In the genomic region with DNA sequence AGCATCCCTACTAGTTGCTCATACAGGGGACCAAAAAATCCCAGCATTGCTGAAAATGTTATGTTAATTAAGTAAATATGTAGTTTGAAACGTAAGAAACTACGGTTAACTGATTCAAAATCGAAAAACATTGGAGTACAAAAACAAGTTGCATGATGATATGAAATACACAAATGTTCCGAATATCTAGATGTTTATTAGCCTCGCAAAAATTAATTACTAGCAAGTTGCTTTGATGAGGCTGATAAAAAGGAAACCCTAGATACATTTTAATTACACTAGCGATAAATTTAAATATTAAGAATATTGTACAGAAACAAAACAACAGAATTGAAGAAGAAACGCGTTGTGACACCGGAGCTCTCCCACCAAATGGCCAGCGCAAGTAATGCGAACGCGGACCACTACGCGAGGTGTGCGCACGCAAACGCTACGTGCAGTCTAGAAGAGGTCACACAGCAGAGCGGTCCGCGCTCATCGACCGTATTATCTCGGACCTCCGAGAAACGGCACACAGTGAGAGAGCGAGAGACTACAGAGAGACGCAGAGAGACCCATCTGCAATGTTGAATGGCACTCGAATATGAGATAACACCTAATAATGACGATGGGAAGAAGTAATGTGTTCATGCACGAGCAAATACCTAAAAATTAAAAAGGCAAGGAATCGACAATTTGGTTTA, we compare ENCODE assay signal across 6 worm cellular contexts.
A peak's percentile ranks its signal among the peaks of the same experiment; 100 is the strongest.
TF ChIP-seq lines count a peak whose summit lies in the region.

A gene (minus strand): TSS at position 51 of the 683 bp plus-strand sequence.

TF ChIP-seq in whole organism, L4 larva, 104 proteins besides CTCF, POLR2A, EP300 and RAD21:
- TF ChIP-seq daf-12 (tag; optimal IDR thresholded peaks at IDR 0.05; lab: Kevin White, UChicago) (no peak), nhr-28 (tag; optimal IDR thresholded peaks at IDR 0.05; lab: Kevin White, UChicago) (no peak), dmd-8 (GFP tag; IDR thresholded peaks at IDR 0.05; lab: Robert Waterston, UW) (0 out of 2 replicates have a peak, but pooled peaks have one; percentile 32), lin-39 (tag; optimal IDR thresholded peaks at IDR 0.05; lab: Kevin White, UChicago) (no peak), ceh-28 (tag; optimal IDR thresholded peaks at IDR 0.05; lab: Kevin White, UChicago) (no peak), T26A8.4 (GFP tag; IDR thresholded peaks at IDR 0.05; lab: Robert Waterston, UW) (no peak), set-16 (GFP tag; IDR thresholded peaks at IDR 0.05; lab: Robert Waterston, UW) (0 out of 2 replicates have a peak, but pooled peaks have one; percentile 26), pqm-1 (tag; optimal IDR thresholded peaks at IDR 0.05; lab: Kevin White, UChicago) (no peak), ama-1 (optimal IDR thresholded peaks at IDR 0.05; lab: Kevin White, UChicago) (no peak)

TF ChIP-seq in whole organism, early embryonic, 17 proteins besides CTCF, POLR2A, EP300 and RAD21:
- no peak for TF ChIP-seq hmbx-1 (tag; optimal IDR thresholded peaks at IDR 0.05; lab: Kevin White, UChicago)
- peak; percentile 61 for TF ChIP-seq hmg-4 (GFP tag; optimal IDR thresholded peaks at IDR 0.05; lab: Kevin White, UChicago)

TF ChIP-seq in whole organism, late embryonic, 69 proteins besides CTCF, POLR2A, EP300 and RAD21:
- TF ChIP-seq ceh-48 (tag; optimal IDR thresholded peaks at IDR 0.05; lab: Kevin White, UChicago) (no peak), ceh-34 (tag; optimal IDR thresholded peaks at IDR 0.05; lab: Kevin White, UChicago) (peak; percentile 19), F13H6.1 (tag; optimal IDR thresholded peaks at IDR 0.05; lab: Kevin White, UChicago) (no peak), tbx-7 (tag; optimal IDR thresholded peaks at IDR 0.05; lab: Kevin White, UChicago) (no peak), nfya-1 (tag; optimal IDR thresholded peaks at IDR 0.05; lab: Kevin White, UChicago) (no peak), nhr-232 (tag; optimal IDR thresholded peaks at IDR 0.05; lab: Kevin White, UChicago) (no peak), pha-2 (tag; optimal IDR thresholded peaks at IDR 0.05; lab: Kevin White, UChicago) (no peak), ceh-31 (tag; optimal IDR thresholded peaks at IDR 0.05; lab: Kevin White, UChicago) (peak; percentile 36), sdc-2 (tag; optimal IDR thresholded peaks at IDR 0.05; lab: Kevin White, UChicago) (peak; percentile 50), hlh-30 (tag; optimal IDR thresholded peaks at IDR 0.05; lab: Kevin White, UChicago; ENCODE audit: insufficient read depth) (peak; percentile 36), pax-1 (tag; optimal IDR thresholded peaks at IDR 0.05; lab: Kevin White, UChicago) (peak; percentile 48), sox-4 (tag; optimal IDR thresholded peaks at IDR 0.05; lab: Kevin White, UChicago) (no peak), elt-2 (tag; optimal IDR thresholded peaks at IDR 0.05; lab: Kevin White, UChicago) (peak; percentile 44), C08G9.2 (tag; optimal IDR thresholded peaks at IDR 0.05; lab: Kevin White, UChicago) (no peak), ceh-45 (GFP tag; IDR thresholded peaks at IDR 0.05; lab: Robert Waterston, UW) (no peak), ets-4 (tag; optimal IDR thresholded peaks at IDR 0.05; lab: Kevin White, UChicago) (no peak), madf-2 (tag; optimal IDR thresholded peaks at IDR 0.05; lab: Kevin White, UChicago) (no peak), tbx-2 (tag; optimal IDR thresholded peaks at IDR 0.05; lab: Kevin White, UChicago) (peak; percentile 63), ceh-22 (tag; optimal IDR thresholded peaks at IDR 0.05; lab: Kevin White, UChicago) (no peak)
TF ChIP-seq in whole organism, late embryonic: peak in this region for 7.

TF ChIP-seq in whole organism, midembryonic, 9 proteins besides CTCF, POLR2A, EP300 and RAD21:
- TF ChIP-seq med-1 (GFP tag; optimal IDR thresholded peaks at IDR 0.05; lab: Kevin White, UChicago; ENCODE audit: insufficient read depth) (no peak), tab-1 (GFP tag; IDR thresholded peaks at IDR 0.05; lab: Robert Waterston, UW) (peak; percentile 77)
TF ChIP-seq in whole organism, midembryonic: peak in this region for 1.

TF ChIP-seq in whole organism, mixed stage, embryonic, 35 proteins besides CTCF, POLR2A, EP300 and RAD21:
- TF ChIP-seq blmp-1 (tag; optimal IDR thresholded peaks at IDR 0.05; lab: Kevin White, UChicago) (no peak), nhr-28 (tag; optimal IDR thresholded peaks at IDR 0.05; lab: Kevin White, UChicago) (no peak), nhr-2 (tag; optimal IDR thresholded peaks at IDR 0.05; lab: Kevin White, UChicago) (peak; percentile 78), elt-1 (tag; optimal IDR thresholded peaks at IDR 0.05; lab: Kevin White, UChicago; ENCODE audit: borderline replicate concordance, insufficient read depth) (no peak), nhr-12 (tag; optimal IDR thresholded peaks at IDR 0.05; lab: Kevin White, UChicago) (no peak), ham-2 (GFP tag; optimal IDR thresholded peaks at IDR 0.05; lab: Kevin White, UChicago) (no peak), sptf-1 (tag; optimal IDR thresholded peaks at IDR 0.05; lab: Kevin White, UChicago) (no peak), snpc-4 (tag; optimal IDR thresholded peaks at IDR 0.05; lab: Kevin White, UChicago) (no peak), drap-1 (GFP tag; optimal IDR thresholded peaks at IDR 0.05; lab: Kevin White, UChicago) (no peak), mls-2 (tag; optimal IDR thresholded peaks at IDR 0.05; lab: Kevin White, UChicago) (peak; percentile 39), zip-8 (tag; optimal IDR thresholded peaks at IDR 0.05; lab: Kevin White, UChicago) (no peak), ceh-39 (tag; optimal IDR thresholded peaks at IDR 0.05; lab: Kevin White, UChicago) (peak; percentile 48), bed-3 (GFP tag; optimal IDR thresholded peaks at IDR 0.05; lab: Kevin White, UChicago) (no peak), mep-1 (tag; optimal IDR thresholded peaks at IDR 0.05; lab: Kevin White, UChicago) (peak; percentile 12), nhr-76 (tag; optimal IDR thresholded peaks at IDR 0.05; lab: Kevin White, UChicago) (no peak), unc-39 (tag; optimal IDR thresholded peaks at IDR 0.05; lab: Kevin White, UChicago) (no peak), mab-5 (tag; optimal IDR thresholded peaks at IDR 0.05; lab: Kevin White, UChicago) (no peak), ceh-83 (GFP tag; optimal IDR thresholded peaks at IDR 0.05; lab: Kevin White, UChicago) (no peak), unc-120 (tag; optimal IDR thresholded peaks at IDR 0.05; lab: Kevin White, UChicago; ENCODE audit: poor library complexity, severe bottlenecking) (no peak), ces-1 (GFP tag; optimal IDR thresholded peaks at IDR 0.05; lab: Kevin White, UChicago) (no peak), hlh-1 (tag; optimal IDR thresholded peaks at IDR 0.05; lab: Kevin White, UChicago) (no peak), pha-4 (tag; optimal IDR thresholded peaks at IDR 0.05; lab: Kevin White, UChicago) (no peak), nhr-237 (tag; optimal IDR thresholded peaks at IDR 0.05; lab: Kevin White, UChicago) (no peak), cnd-1 (tag; optimal IDR thresholded peaks at IDR 0.05; lab: Kevin White, UChicago) (peak; percentile 26), ztf-11 (tag; optimal IDR thresholded peaks at IDR 0.05; lab: Kevin White, UChicago) (peak; percentile 10)

TF ChIP-seq in whole organism, young adult, 124 proteins besides CTCF, POLR2A, EP300 and RAD21 (continues in another document):
- no peak for TF ChIP-seq F10E7.11 (tag; optimal IDR thresholded peaks at IDR 0.05; lab: Kevin White, UChicago)
- TF ChIP-seq ceh-91 (GFP tag; IDR thresholded peaks at IDR 0.05; lab: Robert Waterston, UW), result no peak
- TF ChIP-seq F37B4.10 (GFP tag; IDR thresholded peaks at IDR 0.05; lab: Robert Waterston, UW), result 0 out of 2 replicates have a peak, but pooled peaks have one; percentile 28
- TF ChIP-seq ekl-4 (GFP tag; IDR thresholded peaks at IDR 0.05; lab: Robert Waterston, UW), result no peak
- no peak for TF ChIP-seq repo-1 (tag; optimal IDR thresholded peaks at IDR 0.05; lab: Kevin White, UChicago)
- no peak for TF ChIP-seq mes-4 (tag; optimal IDR thresholded peaks at IDR 0.05; lab: Kevin White, UChicago)
- TF ChIP-seq snpc-4 (GFP tag; optimal IDR thresholded peaks at IDR 0.05; lab: Kevin White, UChicago), result no peak
- no peak for TF ChIP-seq snpc-4 (tag; optimal IDR thresholded peaks at IDR 0.05; lab: Kevin White, UChicago)
- no peak for TF ChIP-seq F49E8.2 (tag; optimal IDR thresholded peaks at IDR 0.05; lab: Kevin White, UChicago; ENCODE audit: insufficient read depth)
- TF ChIP-seq Y79H2A.3 (GFP tag; conservative IDR thresholded peaks at IDR 0.05; lab: Robert Waterston, UW), result no peak
- TF ChIP-seq ztf-26 (tag; optimal IDR thresholded peaks at IDR 0.05; lab: Kevin White, UChicago), result no peak
- TF ChIP-seq ztf-22 (GFP tag; optimal IDR thresholded peaks at IDR 0.05; lab: Kevin White, UChicago), result no peak
- no peak for TF ChIP-seq B0035.1 (tag; optimal IDR thresholded peaks at IDR 0.05; lab: Kevin White, UChicago)
- 0 out of 2 replicates have a peak, but pooled peaks have one; percentile 24 for TF ChIP-seq madf-3 (GFP tag; IDR thresholded peaks at IDR 0.05; lab: Robert Waterston, UW)
- TF ChIP-seq die-1 (tag; optimal IDR thresholded peaks at IDR 0.05; lab: Kevin White, UChicago), result no peak
- TF ChIP-seq C06A6.2 (GFP tag; conservative IDR thresholded peaks at IDR 0.05; lab: Robert Waterston, UW), result no peak
- no peak for TF ChIP-seq cebp-1 (GFP tag; IDR thresholded peaks at IDR 0.05; lab: Robert Waterston, UW)
- no peak for TF ChIP-seq cebp-1 (tag; optimal IDR thresholded peaks at IDR 0.05; lab: Kevin White, UChicago)
- no peak for TF ChIP-seq F55B11.4 (tag; optimal IDR thresholded peaks at IDR 0.05; lab: Kevin White, UChicago; ENCODE audit: borderline replicate concordance, insufficient read depth)
- TF ChIP-seq sptf-2 (GFP tag; optimal IDR thresholded peaks at IDR 0.05; lab: Kevin White, UChicago), result no peak
- no peak for TF ChIP-seq egl-18 (GFP tag; IDR thresholded peaks at IDR 0.05; lab: Robert Waterston, UW)
- TF ChIP-seq madf-8 (GFP tag; conservative IDR thresholded peaks at IDR 0.05; lab: Robert Waterston, UW), result no peak
- TF ChIP-seq rpc-1 (optimal IDR thresholded peaks at IDR 0.05; lab: Kevin White, UChicago), result no peak
- no peak for TF ChIP-seq rpc-1 (tag; optimal IDR thresholded peaks at IDR 0.05; lab: Kevin White, UChicago)
- TF ChIP-seq hsf-1 (GFP tag; IDR thresholded peaks at IDR 0.05; lab: Robert Waterston, UW), result no peak
- TF ChIP-seq F39B2.1 (GFP tag; IDR thresholded peaks at IDR 0.05; lab: Robert Waterston, UW), result no peak
- TF ChIP-seq Y95B8A.8 (GFP tag; IDR thresholded peaks at IDR 0.05; lab: Robert Waterston, UW), result no peak
- TF ChIP-seq egl-44 (GFP tag; IDR thresholded peaks at IDR 0.05; lab: Robert Waterston, UW), result no peak
- no peak for TF ChIP-seq lin-54 (GFP tag; optimal IDR thresholded peaks at IDR 0.05; lab: Kevin White, UChicago)
- no peak for TF ChIP-seq F23B12.7 (tag; optimal IDR thresholded peaks at IDR 0.05; lab: Kevin White, UChicago; ENCODE audit: insufficient read depth)
- 0 out of 2 replicates have a peak, but pooled peaks have one; percentile 15 for TF ChIP-seq K11D2.4 (GFP tag; IDR thresholded peaks at IDR 0.05; lab: Robert Waterston, UW)
- TF ChIP-seq ceh-79 (tag; optimal IDR thresholded peaks at IDR 0.05; lab: Kevin White, UChicago), result no peak
- no peak for TF ChIP-seq zim-3 (tag; optimal IDR thresholded peaks at IDR 0.05; lab: Kevin White, UChicago)
